Fruit fly (Drosophila melanogaster): ENCODE results near the gene CG13793.
"Not testable (repeated sequence)": the region's sequence is repeated elsewhere in the genome, so short reads cannot be mapped to it uniquely, and the experiment has no call there.

dm6 chr2L:7732570-7732969 is 13.3 kb upstream of the CG13793 start, which contains the start of gene CG13796:
- not testable (repeated sequence) for TF ChIP-seq CG4318 (GFP tag; optimal IDR thresholded peaks at IDR 0.05); CG11762 (GFP tag; optimal IDR thresholded peaks at IDR 0.05; ENCODE audit: insufficient read depth); pdm3 (GFP tag; optimal IDR thresholded peaks at IDR 0.05); Sox102F (GFP tag; optimal IDR thresholded peaks at IDR 0.05); CG31627 (GFP tag; optimal IDR thresholded peaks at IDR 0.05); CG3032 (tag; optimal IDR thresholded peaks at IDR 0.05); vri (GFP tag; optimal IDR thresholded peaks at IDR 0.05)

All from whole organism, prepupa.